Worm (Caenorhabditis elegans): ENCODE data around the gene F08B12.4.
A peak's percentile ranks its signal among the peaks of the same experiment; 100 is the strongest.

- TF ChIP-seq elt-3 (tag; optimal IDR thresholded peaks at IDR 0.05) = no peak
- peak; percentile 78 for TF ChIP-seq ama-1 (optimal IDR thresholded peaks at IDR 0.05)
- no peak for TF ChIP-seq snpc-4 (tag; optimal IDR thresholded peaks at IDR 0.05)
- peak; percentile 36 for TF ChIP-seq sma-9 (GFP tag; optimal IDR thresholded peaks at IDR 0.05)
- TF ChIP-seq sma-9 (tag; optimal IDR thresholded peaks at IDR 0.05) = no peak
- no peak for TF ChIP-seq zag-1 (tag; optimal IDR thresholded peaks at IDR 0.05)
- TF ChIP-seq lsy-2 (tag; optimal IDR thresholded peaks at IDR 0.05) = peak in 1 of 2 experiments; percentile 5
- TF ChIP-seq nhr-237 (tag; optimal IDR thresholded peaks at IDR 0.05) = no peak
These were observed at the start of gene F08B12.4 for ce11 chrX:11407682-11408335.

Data from whole organism, L2 larva.